Worm (Caenorhabditis elegans) whole organism, young adult: Measurements from ENCODE around the gene nlp-23.

Experiments used
- D2030.7 ChIP-seq: fragments of 200-800 bp; sonication (Bioruptor generic); IDR thresholded peaks from 2 replicates; pipeline ENCODE4 v1.3.6; 2022; ENCODE audit warnings: missing genetic modification reagents, missing genetic modification characterization, missing compliant biosample characterization
- F10E7.11 ChIP-seq: sonication (generic microtip); optimal IDR thresholded peaks from 2 replicates; lab custom pipeline; 2017; ENCODE audit warnings: mild to moderate bottlenecking, missing genetic modification characterization, moderate library complexity, missing compliant biosample characterization
- K12H6.12 ChIP-seq: fragments of 200-800 bp; sonication (Bioruptor generic); optimal IDR thresholded peaks from 2 replicates; lab custom pipeline; 2018; ENCODE audit warnings: mild to moderate bottlenecking, missing genetic modification characterization, missing compliant biosample characterization
- Y56A3A.18 ChIP-seq: fragments of 200-800 bp; sonication (Bioruptor generic); IDR thresholded peaks from 2 replicates; pipeline ENCODE4 v1.3.6; 2022; ENCODE audit warnings: missing genetic modification reagents, missing genetic modification characterization, missing compliant biosample characterization
- ZK185.1 ChIP-seq: sonication (generic microtip); optimal IDR thresholded peaks from 2 replicates; lab custom pipeline; 2016; ENCODE audit warnings: mild to moderate bottlenecking, missing genetic modification characterization, missing compliant biosample characterization; ENCODE audit not compliant: poor library complexity, severe bottlenecking
- athp-1 ChIP-seq: sonication (generic microtip); optimal IDR thresholded peaks from 2 replicates; lab custom pipeline; 2017; ENCODE audit warnings: mild to moderate bottlenecking, missing genetic modification characterization, missing compliant biosample characterization
- attf-5 ChIP-seq: fragments of 200-800 bp; sonication (Bioruptor generic); optimal IDR thresholded peaks from 2 replicates; lab custom pipeline; 2018; ENCODE audit warnings: mild to moderate bottlenecking, missing genetic modification characterization, missing compliant biosample characterization
- bed-1 ChIP-seq: fragments of 200-800 bp; sonication (Bioruptor generic); IDR thresholded peaks from 2 replicates; pipeline ENCODE4 v1.3.6; 2022; ENCODE audit warnings: missing genetic modification reagents, missing genetic modification characterization, missing compliant biosample characterization
- bed-2 ChIP-seq: fragments of 200-800 bp; sonication (Bioruptor generic); IDR thresholded peaks from 2 replicates; pipeline ENCODE4 v1.3.6; 2022; ENCODE audit warnings: missing genetic modification reagents, missing genetic modification characterization, missing compliant biosample characterization
- die-1 ChIP-seq: sonication (generic microtip); optimal IDR thresholded peaks from 2 replicates; lab custom pipeline; 2016; ENCODE audit warnings: missing genotype, mild to moderate bottlenecking, missing genetic modification characterization, missing compliant biosample characterization
- fkh-3 ChIP-seq: sonication (generic microtip); optimal IDR thresholded peaks from 2 replicates; lab custom pipeline; 2016; ENCODE audit warnings: mild to moderate bottlenecking, missing genetic modification characterization, missing compliant biosample characterization
- gei-17 ChIP-seq: fragments of 200-800 bp; sonication (Bioruptor generic); optimal IDR thresholded peaks from 2 replicates; lab custom pipeline; 2018; ENCODE audit warnings: mild to moderate bottlenecking, missing genetic modification characterization, missing compliant biosample characterization
- hmg-1.2 ChIP-seq: fragments of 200-800 bp; sonication (Bioruptor generic); IDR thresholded peaks from 2 replicates; pipeline ENCODE4 v1.3.6; 2022; ENCODE audit warnings: missing genetic modification reagents, missing genetic modification characterization, missing compliant biosample characterization
- lin-35 ChIP-seq, 3 experiments: fragments of 150-350 bp in 2 of 3; sonication (generic microtip) in 1 of 3; optimal IDR thresholded peaks; 2 replicates each; lab custom pipeline; 2014 to 2018; ENCODE audit warnings: missing biosample characterization in 3 of 3, missing genetic modification characterization in 3 of 3, missing genetic modification reagents in 3 of 3
- lin-40 ChIP-seq: sonication (generic microtip); optimal IDR thresholded peaks from 2 replicates; lab custom pipeline; 2016; ENCODE audit warnings: missing genetic modification characterization, mild to moderate bottlenecking, missing compliant biosample characterization, missing genotype, missing genetic modification reagents
- lin-54 ChIP-seq: fragments of 200-800 bp; sonication (Bioruptor generic); optimal IDR thresholded peaks from 2 replicates; lab custom pipeline; 2018; ENCODE audit warnings: mild to moderate bottlenecking, missing genetic modification characterization, missing compliant biosample characterization
- madf-3 ChIP-seq: fragments of 200-800 bp; sonication (Bioruptor generic); IDR thresholded peaks from 2 replicates; pipeline ENCODE4 v1.3.6; 2022; ENCODE audit warnings: missing genetic modification reagents, missing genetic modification characterization, missing compliant biosample characterization
- madf-6 ChIP-seq: fragments of 200-800 bp; sonication (Bioruptor generic); IDR thresholded peaks from 2 replicates; pipeline ENCODE4 v1.3.6; 2022; ENCODE audit warnings: missing genetic modification reagents, missing genetic modification characterization, missing compliant biosample characterization
- nfya-1 ChIP-seq: sonication (generic microtip); optimal IDR thresholded peaks from 2 replicates; lab custom pipeline; 2017; ENCODE audit warnings: antibody characterized with exemption, missing compliant biosample characterization, missing genetic modification characterization, borderline replicate concordance; ENCODE audit not compliant: insufficient read depth
- nfyb-1 ChIP-seq: fragments of 200-800 bp; sonication (Bioruptor generic); IDR thresholded peaks from 2 replicates; pipeline ENCODE4 v1.3.6; 2022; ENCODE audit warnings: missing genetic modification reagents, missing genetic modification characterization, missing compliant biosample characterization
- nhr-27 ChIP-seq: fragments of 200-800 bp; sonication (Bioruptor generic); optimal IDR thresholded peaks from 2 replicates; lab custom pipeline; 2018; ENCODE audit warnings: mild to moderate bottlenecking, missing genetic modification characterization, moderate library complexity, missing compliant biosample characterization
- nhr-80 ChIP-seq: sonication (generic microtip); optimal IDR thresholded peaks from 2 replicates; lab custom pipeline; 2016; ENCODE audit warnings: missing genetic modification characterization, missing compliant biosample characterization
- snpc-1.3 ChIP-seq: sonication (generic microtip); optimal IDR thresholded peaks from 2 replicates; lab custom pipeline; 2017; ENCODE audit warnings: missing genetic modification characterization, mild to moderate bottlenecking, missing compliant biosample characterization, antibody characterized with exemption, moderate library complexity, missing genotype, missing genetic modification reagents; ENCODE audit not compliant: insufficient read depth
- sptf-2 ChIP-seq: fragments of 200-800 bp; sonication (Bioruptor generic); optimal IDR thresholded peaks from 2 replicates; lab custom pipeline; 2018; ENCODE audit warnings: mild to moderate bottlenecking, missing genetic modification characterization, missing compliant biosample characterization
- tbp1 ChIP-seq: fragments of 200-800 bp; sonication (Bioruptor generic); optimal IDR thresholded peaks from 2 replicates; lab custom pipeline; 2018; ENCODE audit warnings: mild to moderate bottlenecking, missing genetic modification characterization, missing compliant biosample characterization
- tlf-1 ChIP-seq: fragments of 200-800 bp; sonication (Bioruptor generic); optimal IDR thresholded peaks from 2 replicates; lab custom pipeline; 2018; ENCODE audit warnings: mild to moderate bottlenecking, missing genetic modification characterization, missing compliant biosample characterization
- zfh-2 ChIP-seq: fragments of 200-800 bp; sonication (Bioruptor generic); conservative IDR thresholded peaks from 2 replicates; pipeline ENCODE4 v1.3.6; 2022; ENCODE audit warnings: missing genetic modification reagents, missing genetic modification characterization, missing compliant biosample characterization
- ztf-18 ChIP-seq: sonication (generic microtip); optimal IDR thresholded peaks from 2 replicates; lab custom pipeline; 2016; ENCODE audit warnings: missing genotype, mild to moderate bottlenecking, missing genetic modification characterization, missing compliant biosample characterization
- ztf-26 ChIP-seq: sonication (generic microtip); optimal IDR thresholded peaks from 2 replicates; lab custom pipeline; 2017; ENCODE audit warnings: missing genetic modification characterization, missing compliant biosample characterization
- ztf-28 ChIP-seq: fragments of 200-800 bp; sonication (Bioruptor generic); IDR thresholded peaks from 2 replicates; pipeline ENCODE4 v1.3.6; 2022; ENCODE audit warnings: missing genetic modification reagents, missing genetic modification characterization, missing compliant biosample characterization
- ztf-6 ChIP-seq: fragments of 200-800 bp; sonication (Bioruptor generic); IDR thresholded peaks from 2 replicates; pipeline ENCODE4 v1.3.6; 2022; ENCODE audit warnings: missing genetic modification reagents, missing genetic modification characterization, missing compliant biosample characterization

The nlp-23 gene

DNA sequence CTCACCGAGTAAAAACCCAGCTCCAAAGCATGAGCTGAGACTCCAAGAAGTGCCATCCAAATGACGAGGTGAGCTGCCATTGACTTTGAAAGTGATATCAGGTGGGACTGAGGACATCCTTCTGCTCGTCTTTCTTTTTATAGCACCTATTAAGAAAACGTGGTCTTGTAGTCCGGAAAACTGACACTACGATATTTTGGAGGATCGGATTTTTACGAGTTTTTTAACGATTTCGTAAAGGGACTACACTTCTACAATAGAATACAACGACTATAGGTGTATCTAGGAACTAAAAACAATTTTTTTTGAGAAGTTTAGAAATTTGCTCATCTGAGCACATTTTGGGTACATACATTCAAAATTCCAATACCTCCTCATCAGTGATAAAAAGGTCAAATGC is at the start of gene nlp-23:
TSS of gene nlp-23 (minus strand) at position 101 of the 400 bp plus-strand sequence.
- TF ChIP-seq madf-6 (GFP tag; lab: Robert Waterston, UW) = no peak
- TF ChIP-seq, all 124 proteins: peak for 0

ce11 chrX:2386922-2387566 is 44.3 kb upstream of the nlp-23 start:
- TF ChIP-seq bed-1 (GFP tag; lab: Robert Waterston, UW) = no peak
- TF ChIP-seq tlf-1 (GFP tag; lab: Kevin White, UChicago) = no peak
- no peak for TF ChIP-seq hmg-1.2 (GFP tag; lab: Robert Waterston, UW)
- TF ChIP-seq sptf-2 (GFP tag; lab: Kevin White, UChicago) = no peak
- no peak for TF ChIP-seq lin-54
- TF ChIP-seq nfyb-1 = 0 out of 2 replicates have a peak, but pooled peaks have one; percentile 15
- TF ChIP-seq D2030.7 (GFP tag; lab: Robert Waterston, UW) = no peak
- no peak for TF ChIP-seq nhr-27 (tag; lab: Kevin White, UChicago)

DNA sequence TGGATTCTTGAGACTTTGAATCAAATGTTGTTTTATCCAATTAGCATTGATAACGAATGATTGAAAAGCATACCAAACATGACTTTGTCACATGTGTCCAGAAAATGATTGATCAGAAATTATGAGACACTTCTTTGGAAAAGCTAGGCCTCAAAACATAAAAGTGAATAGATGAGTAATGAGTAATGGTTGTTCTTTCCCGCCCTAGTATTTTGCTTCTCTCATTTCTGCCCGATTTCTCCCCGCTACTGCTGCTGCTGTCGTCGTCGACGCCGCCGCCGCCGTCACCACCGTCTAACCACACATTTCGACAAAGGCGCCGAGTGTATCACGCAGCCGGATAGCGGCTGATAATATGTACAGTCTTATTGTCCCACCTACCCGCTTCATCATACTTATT is 42.7 kb upstream of the nlp-23 start, which contains the start of gene F47G3.1:
TSS of gene F47G3.1 (plus strand) at position 301 of the 400 bp plus-strand sequence.
- peak; percentile 45; the same call in 1 of the 2 replicates for TF ChIP-seq zfh-2
- no peak for TF ChIP-seq snpc-1.3 (tag; lab: Kevin White, UChicago)
- TF ChIP-seq, all 124 proteins: peak for 1

ce11 chrX:2382227-2382626 is 39.5 kb upstream of the nlp-23 start:
- TF ChIP-seq K12H6.12 (tag; lab: Kevin White, UChicago) = peak; percentile 3
- no peak for TF ChIP-seq nfya-1 (tag; lab: Kevin White, UChicago)
- TF ChIP-seq lin-40 (tag; lab: Kevin White, UChicago) = peak; percentile 54
- TF ChIP-seq ztf-26 = peak; percentile 32
- peak; percentile 29 for TF ChIP-seq ZK185.1
- peak; percentile 91 for TF ChIP-seq ztf-18
- 0 out of 2 replicates have a peak, but pooled peaks have one; percentile 13 for TF ChIP-seq Y56A3A.18 (GFP tag; lab: Robert Waterston, UW)
- TF ChIP-seq madf-6 (GFP tag; lab: Robert Waterston, UW) = no peak
- peak; percentile 1 for TF ChIP-seq attf-5 (GFP tag; lab: Kevin White, UChicago)
- peak; percentile 2 for TF ChIP-seq tbp1 (GFP tag; lab: Kevin White, UChicago)
- TF ChIP-seq lin-35 (GFP tag; optimal IDR thresholded peaks at IDR 0.05; lab: Kevin White, UChicago) = peak in 1 of 3 experiments; percentile 27
- peak; percentile 33 for TF ChIP-seq hmg-1.2 (GFP tag; lab: Robert Waterston, UW)
- no peak for TF ChIP-seq die-1 (tag; lab: Kevin White, UChicago)
- TF ChIP-seq F10E7.11 = no peak

DNA sequence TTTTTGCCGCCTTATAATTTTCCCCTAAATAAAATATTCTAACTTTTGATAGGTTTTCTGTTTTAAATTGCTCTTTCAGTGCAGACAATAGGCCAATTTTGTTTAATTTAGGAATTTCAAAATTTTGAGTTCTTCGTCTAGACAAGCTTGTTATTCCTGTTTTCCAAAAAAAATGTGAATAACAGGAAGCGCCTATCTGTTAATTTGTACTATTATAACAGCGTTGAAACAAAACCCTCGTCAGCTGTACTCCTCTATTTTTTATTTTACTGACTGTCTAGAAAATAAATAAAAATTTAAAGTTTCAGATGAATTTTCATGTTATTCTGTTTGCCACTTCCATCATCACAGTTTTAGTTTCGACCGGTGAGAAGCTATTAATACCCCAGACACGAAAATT is 38.5 kb upstream of the nlp-23 start, which contains the start of gene F47G3.4:
TSS of gene F47G3.4 (plus strand) at position 301 of the 400 bp plus-strand sequence.
- TF ChIP-seq nhr-80 = no peak
- no peak for TF ChIP-seq gei-17 (GFP tag; lab: Kevin White, UChicago)
- no peak for TF ChIP-seq bed-2
- TF ChIP-seq athp-1 (tag; lab: Kevin White, UChicago) = no peak
- TF ChIP-seq lin-54 = no peak
- TF ChIP-seq madf-3 (GFP tag; lab: Robert Waterston, UW) = no peak
- no peak for TF ChIP-seq fkh-3 (tag; lab: Kevin White, UChicago)
- no peak for TF ChIP-seq ztf-28 (GFP tag; lab: Robert Waterston, UW)
- TF ChIP-seq ztf-6 (GFP tag; lab: Robert Waterston, UW) = no peak
- TF ChIP-seq, all 124 proteins: peak for 0
